Fruit fly (Drosophila melanogaster) whole organism, adult: ENCODE results near the gene CG34043.

Experiments used
- CG11617 ChIP-seq: fragments of 200-800 bp; sonication (Bioruptor generic); optimal IDR thresholded peaks from 2 replicates; lab custom pipeline; 2017; ENCODE audit warnings: mild to moderate bottlenecking, missing biosample characterization, missing genetic modification reagents, missing genetic modification characterization
- CG12768 ChIP-seq: fragments of 200-800 bp; sonication (Bioruptor generic); optimal IDR thresholded peaks from 2 replicates; lab custom pipeline; 2017; ENCODE audit warnings: missing biosample characterization, missing genetic modification characterization, mild to moderate bottlenecking, moderate library complexity, missing genetic modification reagents
- CG14711 ChIP-seq: fragments of 200-800 bp; sonication (Bioruptor generic); optimal IDR thresholded peaks from 2 replicates; lab custom pipeline; 2018; ENCODE audit warnings: missing biosample characterization, mild to moderate bottlenecking, missing genetic modification characterization, moderate library complexity
- CG1620 ChIP-seq: fragments of 200-800 bp; sonication (Bioruptor generic); optimal IDR thresholded peaks from 2 replicates; lab custom pipeline; 2016; ENCODE audit warnings: missing biosample characterization, missing genetic modification characterization
- CG33017 ChIP-seq: fragments of 200-800 bp; sonication (Bioruptor generic); optimal IDR thresholded peaks from 2 replicates; lab custom pipeline; 2018; ENCODE audit warnings: missing biosample characterization, mild to moderate bottlenecking, missing genetic modification characterization, moderate library complexity
- CG5204 ChIP-seq: fragments of 200-800 bp; sonication (Bioruptor generic); optimal IDR thresholded peaks from 2 replicates; lab custom pipeline; 2016; ENCODE audit warnings: missing biosample characterization, missing genetic modification characterization
- CG7045 ChIP-seq: fragments of 200-800 bp; sonication (Bioruptor generic); optimal IDR thresholded peaks from 2 replicates; lab custom pipeline; 2017; ENCODE audit warnings: missing biosample characterization, mild to moderate bottlenecking, missing genetic modification characterization
- CG7101 ChIP-seq: fragments of 200-800 bp; sonication (Bioruptor generic); optimal IDR thresholded peaks from 2 replicates; lab custom pipeline; 2018; ENCODE audit warnings: missing biosample characterization, mild to moderate bottlenecking, missing genetic modification characterization, moderate library complexity
- Clk ChIP-seq: fragments of 200-800 bp; sonication (Bioruptor generic); optimal IDR thresholded peaks from 2 replicates; lab custom pipeline; 2017; ENCODE audit warnings: missing biosample characterization, missing genetic modification characterization
- Crg-1 ChIP-seq: fragments of 200-800 bp; sonication (Bioruptor generic); optimal IDR thresholded peaks from 2 replicates; lab custom pipeline; 2016; ENCODE audit warnings: missing biosample characterization, missing genetic modification characterization
- Hr96 ChIP-seq: fragments of 200-800 bp; sonication (Bioruptor generic); optimal IDR thresholded peaks from 2 replicates; lab custom pipeline; 2016; ENCODE audit warnings: missing biosample characterization, missing genetic modification characterization
- Mnt ChIP-seq: fragments of 200-800 bp; sonication (Bioruptor generic); optimal IDR thresholded peaks from 2 replicates; lab custom pipeline; 2016; ENCODE audit warnings: missing biosample characterization, mild to moderate bottlenecking, missing genetic modification characterization
- bab1 ChIP-seq: fragments of 200-800 bp; sonication (Bioruptor generic); optimal IDR thresholded peaks from 3 replicates; lab custom pipeline; 2019; ENCODE audit warnings: missing biosample characterization, mild to moderate bottlenecking, missing genetic modification characterization, moderate library complexity
- cic ChIP-seq: fragments of 200-800 bp; sonication (Bioruptor generic); optimal IDR thresholded peaks from 2 replicates; lab custom pipeline; 2017; ENCODE audit warnings: missing biosample characterization, mild to moderate bottlenecking, missing genetic modification characterization, moderate library complexity
- cnc ChIP-seq, 2 experiments: fragments of >200 bp; optimal IDR thresholded peaks; 2 replicates each; lab custom pipeline; 2017
- kay ChIP-seq: fragments of 200-800 bp; sonication (Bioruptor generic); peaks from one replicate; lab custom pipeline; 2016; ENCODE audit warnings: missing biosample characterization, missing genetic modification characterization, borderline replicate concordance
- ovo ChIP-seq: fragments of 200-800 bp; sonication (Bioruptor generic); optimal IDR thresholded peaks from 2 replicates; lab custom pipeline; 2016; ENCODE audit warnings: missing biosample characterization, missing genetic modification characterization
- pad ChIP-seq: fragments of 200-800 bp; sonication (Bioruptor generic); optimal IDR thresholded peaks from 3 replicates; lab custom pipeline; 2017; ENCODE audit warnings: missing biosample characterization, missing genetic modification characterization, mild to moderate bottlenecking, moderate library complexity, missing genetic modification reagents
- tj ChIP-seq: fragments of 200-800 bp; sonication (Bioruptor generic); optimal IDR thresholded peaks from 3 replicates; lab custom pipeline; 2017; ENCODE audit warnings: missing biosample characterization, mild to moderate bottlenecking, missing genetic modification characterization, moderate library complexity
- toe ChIP-seq: fragments of 200-800 bp; sonication (Bioruptor generic); optimal IDR thresholded peaks from 2 replicates; lab custom pipeline; 2016; ENCODE audit warnings: missing biosample characterization, missing genetic modification characterization

CG34043 gene

dm6 chr2L:10232152-10232816, 48.4 kb downstream of the CG34043 start, which contains the start of gene eEF1delta:
Gene eEF1delta, plus strand, starts transcription at chr2L:10232507.
- TF ChIP-seq Hr96 (GFP tag; lab: Kevin White, UChicago), result no peak
- no peak for TF ChIP-seq Clk (GFP tag; lab: Kevin White, UChicago)
- TF ChIP-seq cic (GFP tag; lab: Kevin White, UChicago), result no peak
- peak; percentile 47 for TF ChIP-seq CG11617 (GFP tag; lab: Kevin White, UChicago)
- TF ChIP-seq pad (GFP tag; lab: Kevin White, UChicago), result no peak
- TF ChIP-seq CG14711 (tag; lab: Kevin White, UChicago), result no peak
- TF ChIP-seq ovo (GFP tag; lab: Kevin White, UChicago), result no peak
- TF ChIP-seq CG7045, result no peak
- peak; percentile 68 for TF ChIP-seq Mnt (GFP tag; lab: Kevin White, UChicago)
- peak in 1 of 2 experiments; percentile 3 for TF ChIP-seq cnc (optimal IDR thresholded peaks at IDR 0.05; lab: Kevin White, UChicago)
- peak; percentile 18 for TF ChIP-seq bab1 (GFP tag; lab: Kevin White, UChicago)
- no peak for TF ChIP-seq Crg-1
- no peak for TF ChIP-seq CG33017
- no peak for TF ChIP-seq CG1620 (GFP tag; lab: Kevin White, UChicago)

- TF ChIP-seq CG33017 (no peak), cnc (optimal IDR thresholded peaks at IDR 0.05; lab: Kevin White, UChicago) (no peak), CG7101 (tag; lab: Kevin White, UChicago) (no peak), cic (GFP tag; lab: Kevin White, UChicago) (no peak), CG14711 (tag; lab: Kevin White, UChicago) (no peak), CG5204 (GFP tag; lab: Kevin White, UChicago) (no peak), Clk (GFP tag; lab: Kevin White, UChicago) (no peak), toe (no peak), pad (GFP tag; lab: Kevin White, UChicago) (no peak), CG1620 (GFP tag; lab: Kevin White, UChicago) (no peak), CG12768 (GFP tag; lab: Kevin White, UChicago) (no peak), CG7045 (no peak), CG11617 (GFP tag; lab: Kevin White, UChicago) (no peak), ovo (GFP tag; lab: Kevin White, UChicago) (no peak), kay (GFP tag; lab: Kevin White, UChicago) (no peak), tj (GFP tag; lab: Kevin White, UChicago) (no peak), bab1 (GFP tag; lab: Kevin White, UChicago) (no peak), Crg-1 (no peak)
Measured at dm6 chr2L:10231510-10231909, 49.2 kb downstream of the CG34043 start, which contains the start of gene ova. Gene ova, minus strand, starts transcription at chr2L:10231692.

- TF ChIP-seq Crg-1 (no peak), bab1 (GFP tag; lab: Kevin White, UChicago) (peak; percentile 71), CG11617 (GFP tag; lab: Kevin White, UChicago) (peak; percentile 2)
Measured at dm6 chr2L:10231092-10231494, 49.6 kb downstream of the CG34043 start.

dm6 chr2L:10230455-10230854, 50.2 kb downstream of the CG34043 start:
- TF ChIP-seq CG11617 (GFP tag; lab: Kevin White, UChicago) (no peak), kay (GFP tag; lab: Kevin White, UChicago) (peak; percentile 84)
